Fruit fly (Drosophila melanogaster): ENCODE results near the gene Cpr78Cb.

The Cpr78Cb gene

DNA sequence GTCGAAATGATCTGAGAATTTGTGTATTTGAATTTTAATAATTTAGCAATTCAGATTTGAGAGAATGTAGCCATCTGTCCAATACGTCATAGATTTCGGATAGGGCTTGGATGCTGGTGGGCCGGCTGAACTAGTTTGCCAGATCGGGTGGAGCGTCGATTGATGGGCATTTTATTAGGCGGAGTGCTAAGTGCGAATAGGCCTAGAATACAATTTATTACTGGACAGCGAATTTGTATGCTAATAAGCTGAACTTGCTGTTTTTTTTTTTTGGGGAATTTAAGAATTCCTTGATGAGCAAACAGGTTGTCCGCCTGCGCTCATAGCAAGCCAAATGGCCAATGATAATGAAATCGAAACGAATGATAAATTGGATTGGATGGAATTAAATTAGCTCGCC, 4.9 kb downstream of the Cpr78Cb start:
- no peak for TF ChIP-seq dmrt93B (GFP tag; optimal IDR thresholded peaks at IDR 0.05)
- no peak for TF ChIP-seq Dfd (GFP tag; optimal IDR thresholded peaks at IDR 0.05)
- TF ChIP-seq ey (GFP tag; optimal IDR thresholded peaks at IDR 0.05) = no peak
- no peak for TF ChIP-seq CG32264 (GFP tag; optimal IDR thresholded peaks at IDR 0.05)
- TF ChIP-seq Rel (GFP tag; optimal IDR thresholded peaks at IDR 0.05) = no peak
- TF ChIP-seq Rel (tag; optimal IDR thresholded peaks at IDR 0.05) = no peak
- no peak for TF ChIP-seq woc (GFP tag; optimal IDR thresholded peaks at IDR 0.05)
- no peak for TF ChIP-seq Myc (optimal IDR thresholded peaks at IDR 0.05)

DNA sequence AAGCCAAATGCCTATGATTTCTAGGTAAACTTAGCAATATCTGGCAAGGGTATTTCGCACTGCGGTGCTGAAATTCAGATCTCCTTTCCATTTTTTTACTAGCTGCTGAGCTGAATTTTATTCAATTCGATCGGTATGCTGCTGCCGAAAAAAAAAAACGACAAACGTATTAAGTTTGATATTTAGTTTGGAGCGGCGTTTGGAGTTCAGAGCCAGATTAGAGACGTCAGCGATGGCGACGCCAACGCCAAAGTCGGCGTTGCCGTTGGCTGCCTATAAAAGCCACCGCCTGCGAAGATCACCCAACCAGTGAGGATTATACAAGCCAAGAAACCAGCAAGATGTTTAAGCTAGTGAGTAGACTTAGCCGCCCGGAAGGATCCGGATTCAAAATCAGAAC, 6.0 kb downstream of the Cpr78Cb start, which contains the start of gene Cpr78Cc:
Cpr78Cc (plus strand) TSS at position 301 of the 400 bp plus-strand sequence.
- TF ChIP-seq Hr78 (GFP tag; optimal IDR thresholded peaks at IDR 0.05) (no peak), woc (GFP tag; optimal IDR thresholded peaks at IDR 0.05) (no peak), Jra (GFP tag; optimal IDR thresholded peaks at IDR 0.05) (no peak)

dm6 chr3L:21301737-21302487, 7.6 kb downstream of the Cpr78Cb start:
- TF ChIP-seq Dif (GFP tag; optimal IDR thresholded peaks at IDR 0.05; ENCODE audit: partially characterized antibody) (no peak), sage (GFP tag; optimal IDR thresholded peaks at IDR 0.05) (no peak), dmrt93B (GFP tag; optimal IDR thresholded peaks at IDR 0.05) (no peak), Vsx2 (GFP tag; optimal IDR thresholded peaks at IDR 0.05; ENCODE audit: partially characterized antibody) (no peak)

dm6 chr3L:21302493-21302892, 8.2 kb downstream of the Cpr78Cb start:
- TF ChIP-seq Sp1 (GFP tag; optimal IDR thresholded peaks at IDR 0.05) (no peak), lola (GFP tag; optimal IDR thresholded peaks at IDR 0.05) (no peak), Jra (GFP tag; optimal IDR thresholded peaks at IDR 0.05) (no peak), Abd-B (GFP tag; optimal IDR thresholded peaks at IDR 0.05) (no peak), Vsx2 (GFP tag; optimal IDR thresholded peaks at IDR 0.05; ENCODE audit: partially characterized antibody) (no peak), sv (GFP tag; optimal IDR thresholded peaks at IDR 0.05) (no peak), jim (GFP tag; optimal IDR thresholded peaks at IDR 0.05) (no peak), dmrt93B (GFP tag; optimal IDR thresholded peaks at IDR 0.05) (no peak), usp (GFP tag; optimal IDR thresholded peaks at IDR 0.05) (no peak), Hr78 (GFP tag; optimal IDR thresholded peaks at IDR 0.05) (no peak), N (GFP tag; optimal IDR thresholded peaks at IDR 0.05) (no peak), rgr (GFP tag; optimal IDR thresholded peaks at IDR 0.05) (no peak), h (GFP tag; optimal IDR thresholded peaks at IDR 0.05) (no peak), OdsH (GFP tag; optimal IDR thresholded peaks at IDR 0.05) (no peak), Mio (GFP tag; optimal IDR thresholded peaks at IDR 0.05) (no peak), tai (GFP tag; optimal IDR thresholded peaks at IDR 0.05) (no peak), sage (GFP tag; optimal IDR thresholded peaks at IDR 0.05) (no peak), CG9705 (GFP tag; optimal IDR thresholded peaks at IDR 0.05) (no peak), pan (optimal IDR thresholded peaks at IDR 0.05) (no peak)

dm6 chr3L:21303659-21304058, 9.4 kb downstream of the Cpr78Cb start:
- TF ChIP-seq CrebA (GFP tag; optimal IDR thresholded peaks at IDR 0.05; ENCODE audit: borderline replicate concordance) (no peak), Rel (GFP tag; optimal IDR thresholded peaks at IDR 0.05) (no peak), Rel (tag; optimal IDR thresholded peaks at IDR 0.05) (no peak), N (GFP tag; optimal IDR thresholded peaks at IDR 0.05) (no peak), dl (GFP tag; optimal IDR thresholded peaks at IDR 0.05; ENCODE audit: insufficient read depth in 1 of 2, partially characterized antibody in 2 of 2) (no peak), Dfd (GFP tag; optimal IDR thresholded peaks at IDR 0.05) (no peak), Dif (GFP tag; optimal IDR thresholded peaks at IDR 0.05; ENCODE audit: partially characterized antibody) (peak; percentile 28), Hr78 (GFP tag; optimal IDR thresholded peaks at IDR 0.05) (no peak), br (GFP tag; optimal IDR thresholded peaks at IDR 0.05) (no peak), Vsx2 (GFP tag; optimal IDR thresholded peaks at IDR 0.05; ENCODE audit: partially characterized antibody) (no peak), Myc (optimal IDR thresholded peaks at IDR 0.05) (no peak), sv (GFP tag; optimal IDR thresholded peaks at IDR 0.05) (no peak), Hnf4 (GFP tag; optimal IDR thresholded peaks at IDR 0.05) (peak; percentile 35)

Data from whole organism, wandering third instar larva.